Worm (Caenorhabditis elegans) whole organism, L4/young adult: ENCODE measurements around the gene srh-282.

Experiments used
- dao-5 ChIP-seq: sonication (generic microtip); optimal IDR thresholded peaks from 2 replicates; lab custom pipeline; 2016; ENCODE audit warnings: missing genotype, missing genetic modification characterization, moderate library complexity, missing compliant biosample characterization
- him-1 ChIP-seq: sonication (generic microtip); optimal IDR thresholded peaks from 2 replicates; lab custom pipeline; 2016; ENCODE audit warnings: missing genotype, missing genetic modification reagents, missing genetic modification characterization, missing compliant biosample characterization

ce11 chrIV:309526-309925 lies 36.3 kb upstream of the srh-282 start:
- TF ChIP-seq him-1 (tag; lab: Kevin White, UChicago), result no peak
- no peak for TF ChIP-seq dao-5 (tag; lab: Kevin White, UChicago)
